Fruit fly (Drosophila melanogaster) ovary, adult (tissue): ENCODE results near the gene noc.

Experiments used
- CG17801 ChIP-seq: fragments of 200-800 bp; optimal IDR thresholded peaks from 2 replicates; lab custom pipeline; 2019; ENCODE audit warnings: missing biosample characterization, mild to moderate bottlenecking, missing genetic modification characterization, moderate library complexity; ENCODE audit not compliant: partially characterized antibody

noc gene

dm6 chr2L:14496892-14497291 is 6.2 kb downstream of the noc start:
- no peak for TF ChIP-seq CG17801 (GFP tag; lab: Kevin White, UChicago)

dm6 chr2L:14497459-14498258 is 7.0 kb downstream of the noc start:
- TF ChIP-seq CG17801 (GFP tag; lab: Kevin White, UChicago): no peak

DNA sequence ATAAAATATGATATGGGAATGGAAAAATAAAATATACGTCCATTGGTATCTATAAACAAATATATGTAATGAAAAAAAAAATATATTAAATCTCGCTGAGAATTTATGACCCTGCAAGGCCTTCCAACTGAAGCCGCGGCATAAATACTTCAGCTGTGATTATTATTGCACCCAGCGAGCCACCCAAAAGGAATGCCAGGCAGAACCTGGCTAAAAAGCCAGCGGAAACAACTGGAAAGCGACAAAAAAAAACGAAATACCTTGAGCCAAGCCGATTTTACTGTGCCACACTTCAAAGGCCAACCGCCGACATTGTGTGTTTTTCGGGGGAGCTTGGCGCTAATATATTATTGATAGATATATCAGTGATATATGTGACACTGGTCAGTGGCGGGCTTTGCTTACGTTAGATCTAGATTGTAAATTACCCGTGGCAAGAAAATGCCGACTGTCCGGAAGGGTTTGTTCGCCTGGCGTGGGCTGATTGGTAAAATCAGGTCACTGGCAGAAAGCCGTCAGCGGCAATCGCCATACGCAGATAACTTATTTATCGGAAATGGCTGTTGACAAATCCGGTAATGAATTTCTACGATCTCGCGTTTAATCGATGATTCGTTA is 7.9 kb downstream of the noc start:
- TF ChIP-seq CG17801 (GFP tag; lab: Kevin White, UChicago): no peak

DNA sequence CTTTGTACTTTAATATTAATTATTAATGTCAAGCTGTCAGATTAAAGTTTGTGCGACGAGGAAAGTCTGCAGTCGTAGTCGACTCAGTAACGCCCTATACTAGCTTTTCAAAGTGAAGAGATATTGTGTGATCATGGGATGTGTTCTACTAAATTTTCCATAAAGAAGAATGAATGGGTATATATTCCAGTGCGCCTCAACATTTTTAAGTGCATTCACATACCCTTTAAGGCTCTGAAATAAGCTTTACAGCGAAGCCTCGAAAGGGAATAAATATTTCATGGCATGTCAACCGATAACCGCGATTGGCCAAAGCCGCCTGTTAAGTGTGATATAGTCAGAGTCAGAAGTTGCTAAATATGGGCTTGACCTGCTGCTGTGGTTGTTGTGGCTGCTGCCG is 8.4 kb downstream of the noc start:
- TF ChIP-seq CG17801 (GFP tag; lab: Kevin White, UChicago): no peak

- TF ChIP-seq CG17801 (GFP tag; lab: Kevin White, UChicago): no peak
Observed at dm6 chr2L:14499497-14499896, 8.8 kb downstream of the noc start.

DNA sequence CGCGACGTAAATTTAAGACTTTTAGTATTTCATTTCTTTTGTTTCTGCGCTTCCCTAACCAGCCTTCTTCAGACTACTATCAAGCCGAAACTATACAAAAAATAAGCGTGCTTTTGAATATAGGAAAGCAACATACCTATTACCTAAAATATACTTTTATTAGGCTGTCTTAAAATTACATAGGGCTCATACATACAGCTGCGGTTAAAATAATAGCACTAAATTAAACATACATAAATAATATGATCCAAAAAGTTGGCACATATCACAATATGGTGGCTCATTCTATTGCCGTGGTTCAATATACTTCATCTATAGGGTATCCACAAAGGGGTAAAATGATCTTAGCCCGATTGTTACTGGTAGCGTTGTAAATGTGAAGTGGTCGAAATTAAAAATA is 9.7 kb downstream of the noc start:
- TF ChIP-seq CG17801 (GFP tag; lab: Kevin White, UChicago): no peak

- no peak for TF ChIP-seq CG17801 (GFP tag; lab: Kevin White, UChicago)
Observed at dm6 chr2L:14501132-14501954, 10.7 kb downstream of the noc start.

DNA sequence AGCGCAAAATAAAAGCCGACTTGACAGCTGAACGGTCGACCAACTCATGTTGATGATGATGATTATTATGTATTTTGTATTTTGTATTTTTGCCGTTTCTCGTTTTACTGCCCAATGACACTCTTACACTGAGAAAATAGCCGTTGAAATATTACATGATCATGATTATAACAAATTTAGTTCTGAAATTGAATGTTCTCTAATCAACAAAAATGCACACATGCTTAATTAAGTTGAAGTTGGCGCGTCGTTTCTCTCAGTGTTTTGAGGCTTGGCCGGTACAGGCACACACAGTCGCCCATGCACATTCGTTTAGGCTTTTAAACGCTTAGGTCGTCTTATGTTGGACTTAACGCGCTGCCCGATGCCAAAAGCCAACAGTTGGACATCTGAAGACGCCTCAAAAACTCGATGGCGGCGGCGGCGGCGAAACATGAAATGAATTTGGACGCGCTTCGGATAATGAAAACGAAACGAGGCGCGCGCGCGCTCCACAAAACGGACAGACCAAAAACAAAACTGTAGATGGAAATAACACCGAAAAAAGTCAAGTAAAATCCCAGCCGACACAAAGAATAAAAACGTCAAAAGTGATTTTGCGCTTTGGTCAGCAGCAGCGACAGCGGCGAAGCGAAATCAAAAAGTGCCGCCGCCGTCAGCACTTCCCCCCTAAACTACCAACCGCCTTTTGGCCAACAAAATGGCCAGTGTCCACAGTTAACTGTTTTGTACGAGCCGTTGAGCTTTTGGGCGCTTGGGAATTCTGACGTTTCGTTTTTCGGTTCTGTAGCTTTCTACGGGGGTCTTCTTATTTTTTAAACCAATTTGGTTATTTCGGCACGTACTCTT is 12.1 kb downstream of the noc start:
- TF ChIP-seq CG17801 (GFP tag; lab: Kevin White, UChicago): no peak

dm6 chr2L:14503584-14503983 is 12.9 kb downstream of the noc start:
- no peak for TF ChIP-seq CG17801 (GFP tag; lab: Kevin White, UChicago)

dm6 chr2L:14505004-14505835 is 14.6 kb downstream of the noc start:
- TF ChIP-seq CG17801 (GFP tag; lab: Kevin White, UChicago): no peak

DNA sequence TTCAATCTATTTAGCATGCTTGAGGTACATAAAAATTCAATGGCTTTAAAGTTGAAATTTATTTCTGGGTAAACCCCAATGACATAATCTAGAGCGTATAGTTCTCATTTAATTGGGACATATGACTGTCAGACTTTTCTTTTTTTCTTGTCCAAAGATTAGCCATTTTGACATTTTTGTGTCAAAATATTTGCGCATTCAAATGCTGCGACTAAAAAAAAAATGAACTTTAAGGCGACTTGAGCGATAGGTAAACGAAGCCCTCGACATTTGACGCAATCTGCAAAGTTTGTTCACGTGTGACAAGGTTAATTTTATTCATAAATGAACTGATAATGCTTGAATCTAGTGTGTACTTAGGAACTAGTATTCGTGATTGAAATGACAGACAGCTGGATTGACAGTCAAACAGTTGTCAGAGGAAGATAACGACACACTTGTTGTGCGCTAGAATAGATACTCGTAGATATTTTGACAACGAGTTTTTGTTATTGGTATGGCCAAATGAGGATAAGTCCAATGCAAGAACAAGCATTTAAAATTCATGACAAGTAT is 15.4 kb downstream of the noc start:
- no peak for TF ChIP-seq CG17801 (GFP tag; lab: Kevin White, UChicago)

DNA sequence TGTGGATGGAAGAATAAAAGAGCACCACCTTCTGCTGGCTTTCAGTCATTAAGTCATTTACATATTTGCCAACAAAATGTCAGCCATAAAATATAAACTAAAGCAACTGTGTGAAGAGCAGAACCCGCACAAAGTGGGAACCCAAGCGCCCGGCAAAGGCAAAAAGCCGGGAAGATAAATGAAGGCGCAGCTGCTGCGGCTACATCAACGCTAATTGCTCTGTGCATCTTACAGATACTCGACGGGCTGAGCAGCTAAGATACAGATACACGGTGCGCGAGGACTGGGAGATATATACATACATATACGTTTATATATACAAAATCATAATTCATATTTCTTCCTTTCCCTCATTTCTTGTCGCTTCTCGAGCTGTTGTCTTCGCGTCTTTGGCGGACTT is 16.0 kb downstream of the noc start:
- no peak for TF ChIP-seq CG17801 (GFP tag; lab: Kevin White, UChicago)

- no peak for TF ChIP-seq CG17801 (GFP tag; lab: Kevin White, UChicago)
Observed at dm6 chr2L:14507997-14508396, 17.3 kb downstream of the noc start.
